Fruit fly (Drosophila melanogaster): ENCODE measurements around the gene Hmgcr.

The Hmgcr gene

DNA sequence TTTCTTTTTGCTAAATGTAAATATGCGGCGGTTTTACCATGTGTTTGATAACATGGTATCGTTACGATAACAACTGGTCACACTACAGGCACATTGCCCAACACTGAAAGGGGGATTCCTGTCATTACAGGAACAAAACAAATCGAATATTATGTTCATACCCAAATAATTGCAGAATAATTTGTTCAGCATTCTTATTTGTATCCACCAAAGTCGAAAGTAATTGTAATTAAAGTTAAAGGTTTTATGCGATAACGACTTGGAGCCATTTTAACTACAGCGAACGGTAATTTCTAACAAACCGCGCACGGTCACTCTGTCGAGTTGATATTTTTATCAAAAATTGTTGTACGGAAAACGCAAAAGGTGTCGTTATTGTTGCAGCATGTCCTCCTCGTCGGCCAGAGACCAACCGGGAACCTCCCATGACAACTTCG lies 34.3 kb downstream of the Hmgcr start, which contains the start of the genes CG10214 and CG10375 (continued):
- TF ChIP-seq emc (GFP tag; optimal IDR thresholded peaks at IDR 0.05), result peak; percentile 37
- TF ChIP-seq dmrt11E (tag; optimal IDR thresholded peaks at IDR 0.05), result peak; percentile 64
- TF ChIP-seq CG10565 (GFP tag; optimal IDR thresholded peaks at IDR 0.05), result no peak
- peak; percentile 34; the same call in 1 of the 2 replicates for TF ChIP-seq hbn (GFP tag; IDR thresholded peaks at IDR 0.05; ENCODE audit: partially characterized antibody)
- TF ChIP-seq crol (GFP tag; IDR thresholded peaks at IDR 0.05), result no peak
- TF ChIP-seq Sry-δ (GFP tag; optimal IDR thresholded peaks at IDR 0.05), result peak; percentile 78
- TF ChIP-seq Dp (GFP tag; optimal IDR thresholded peaks at IDR 0.05), result peak; percentile 49
- TF ChIP-seq bigmax (GFP tag; optimal IDR thresholded peaks at IDR 0.05), result peak; percentile 37
- TF ChIP-seq CG9437 (GFP tag; optimal IDR thresholded peaks at IDR 0.05), result peak; percentile 69
- peak; percentile 54 for TF ChIP-seq CG3065 (GFP tag; optimal IDR thresholded peaks at IDR 0.05)
- peak; percentile 34; the same call in 1 of the 3 replicates for TF ChIP-seq CG34422 (GFP tag; IDR thresholded peaks at IDR 0.05)
- peak; percentile 78 for TF ChIP-seq zen (tag; optimal IDR thresholded peaks at IDR 0.05)
- peak; percentile 25 for TF ChIP-seq CG10543 (GFP tag; optimal IDR thresholded peaks at IDR 0.05)
- peak; percentile 53 for TF ChIP-seq Lhr (GFP tag; optimal IDR thresholded peaks at IDR 0.05)
- no peak for TF ChIP-seq pan (optimal IDR thresholded peaks at IDR 0.05)
- TF ChIP-seq pan (GFP tag; optimal IDR thresholded peaks at IDR 0.05 in 1 of 2, IDR thresholded peaks at IDR 0.05 in 1 of 2), result peak in 1 of 2 experiments; percentile 74
- TF ChIP-seq Blimp-1 (GFP tag; optimal IDR thresholded peaks at IDR 0.05), result no peak
- peak; percentile 90 for TF ChIP-seq lilli (GFP tag; optimal IDR thresholded peaks at IDR 0.05)
- TF ChIP-seq CoRest (tag; optimal IDR thresholded peaks at IDR 0.05), result peak; percentile 70
- TF ChIP-seq MTF-1 (GFP tag; optimal IDR thresholded peaks at IDR 0.05; ENCODE audit: borderline replicate concordance), result no peak
- TF ChIP-seq CG10147 (GFP tag; optimal IDR thresholded peaks at IDR 0.05), result peak; percentile 58
- TF ChIP-seq CG10979 (tag; optimal IDR thresholded peaks at IDR 0.05), result peak; percentile 64
- peak; percentile 74 for TF ChIP-seq grau (tag; optimal IDR thresholded peaks at IDR 0.05)
- no peak for TF ChIP-seq CG14050 (GFP tag; IDR thresholded peaks at IDR 0.05)
- TF ChIP-seq ab (GFP tag; optimal IDR thresholded peaks at IDR 0.05), result peak; percentile 46
- TF ChIP-seq Mad (GFP tag; optimal IDR thresholded peaks at IDR 0.05), result peak; percentile 65
- TF ChIP-seq CG17612 (GFP tag; IDR thresholded peaks at IDR 0.05), result no peak
- no peak for TF ChIP-seq CG8478 (optimal IDR thresholded peaks at IDR 0.05)
- TF ChIP-seq kay (GFP tag; optimal IDR thresholded peaks at IDR 0.05), result peak; percentile 47
- TF ChIP-seq CG11504 (tag; optimal IDR thresholded peaks at IDR 0.05), result no peak
- TF ChIP-seq Dll (GFP tag; IDR thresholded peaks at IDR 0.05; ENCODE audit: partially characterized antibody), result peak; percentile 61; the same call in 2 of the 4 replicates
- TF ChIP-seq CG7928 (GFP tag; optimal IDR thresholded peaks at IDR 0.05), result peak; percentile 11
- TF ChIP-seq dati (GFP tag; IDR thresholded peaks at IDR 0.05), result no peak
- no peak for TF ChIP-seq toy (GFP tag; IDR thresholded peaks at IDR 0.05)
- peak; percentile 58 for TF ChIP-seq psq (GFP tag; optimal IDR thresholded peaks at IDR 0.05)
- TF ChIP-seq CG13894 (tag; optimal IDR thresholded peaks at IDR 0.05), result peak; percentile 63
- TF ChIP-seq peb (GFP tag; IDR thresholded peaks at IDR 0.05), result no peak
- TF ChIP-seq CG2199 (GFP tag; IDR thresholded peaks at IDR 0.05), result 0 out of 3 replicates have a peak, but pooled peaks have one; percentile 42
- 0 out of 3 replicates have a peak, but pooled peaks have one; percentile 65 for TF ChIP-seq otp (GFP tag; IDR thresholded peaks at IDR 0.05)
- no peak; the same call in 1 of the 2 replicates for TF ChIP-seq Bgb (GFP tag; IDR thresholded peaks at IDR 0.05; ENCODE audit: partially characterized antibody)
- TF ChIP-seq fd96Cb (tag; optimal IDR thresholded peaks at IDR 0.05), result peak; percentile 26
- TF ChIP-seq vvl (GFP tag; IDR thresholded peaks at IDR 0.05), result peak; percentile 84
- no peak for TF ChIP-seq CG11723 (GFP tag; optimal IDR thresholded peaks at IDR 0.05)
- TF ChIP-seq CG6765 (GFP tag; optimal IDR thresholded peaks at IDR 0.05), result peak; percentile 7
- TF ChIP-seq CG5180 (GFP tag; optimal IDR thresholded peaks at IDR 0.05), result no peak
- no peak for TF ChIP-seq Nf-YA (GFP tag; IDR thresholded peaks at IDR 0.05)
- no peak for TF ChIP-seq CG7963 (GFP tag; IDR thresholded peaks at IDR 0.05; ENCODE audit: partially characterized antibody)
- peak; percentile 50 for TF ChIP-seq al (GFP tag; IDR thresholded peaks at IDR 0.05)
- peak; percentile 83 for TF ChIP-seq shn (GFP tag; optimal IDR thresholded peaks at IDR 0.05)
- peak; percentile 65 for TF ChIP-seq lmd (GFP tag; IDR thresholded peaks at IDR 0.05)
- peak; percentile 86 for TF ChIP-seq chn (GFP tag; optimal IDR thresholded peaks at IDR 0.05)
